Worm (Caenorhabditis elegans) whole organism, L4 larva: ENCODE data around the gene F49C5.16.

Experiments used
- ceh-82 ChIP-seq: sonication (generic microtip); optimal IDR thresholded peaks from 2 replicates; lab custom pipeline; 2017; ENCODE audit warnings: missing biosample characterization, missing genetic modification characterization
- dmd-8 ChIP-seq: fragments of 200-800 bp; sonication (Bioruptor generic); IDR thresholded peaks from 2 replicates; pipeline ENCODE4 v1.3.6; 2022; ENCODE audit warnings: missing genetic modification characterization, missing compliant biosample characterization
- lsy-2 ChIP-seq, 2 experiments: fragments of 150-350 bp in 1 of 2; sonication (generic microtip) in 1 of 2; optimal IDR thresholded peaks; 2 replicates each; lab custom pipeline; 2014 to 2017; ENCODE audit warnings: missing biosample characterization in 2 of 2, missing genetic modification characterization in 2 of 2
- nhr-11 ChIP-seq: fragments of 150-350 bp; optimal IDR thresholded peaks from 2 replicates; lab custom pipeline; 2014; ENCODE audit warnings: missing biosample characterization, missing genetic modification characterization

DNA sequence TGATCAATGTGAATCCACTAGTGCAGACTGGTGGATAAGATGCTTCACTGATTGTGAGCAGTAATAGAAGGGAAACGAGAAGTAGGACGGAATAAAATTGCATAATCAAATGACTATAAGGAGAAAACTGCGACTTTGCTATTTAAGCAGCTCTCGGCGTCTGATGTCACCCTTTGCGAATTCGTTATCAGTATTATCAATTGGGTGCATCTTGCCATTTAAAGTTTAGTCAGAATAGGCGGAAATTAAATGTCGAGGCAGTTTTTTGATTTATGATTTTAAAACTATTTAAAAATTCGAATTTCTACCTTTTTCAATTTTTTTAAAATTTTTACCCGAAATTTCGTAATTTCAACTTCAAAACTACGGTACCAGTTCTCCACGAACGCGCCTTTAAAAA lies 33.3 kb downstream of the F49C5.16 start, which contains the start of gene clec-4:
- TF ChIP-seq dmd-8 (GFP tag; lab: Robert Waterston, UW) (no peak), nhr-11 (tag; lab: Kevin White, UChicago) (no peak), lsy-2 (tag; optimal IDR thresholded peaks at IDR 0.05; lab: Kevin White, UChicago) (no peak), ceh-82 (tag; lab: Kevin White, UChicago) (no peak)
